Worm (Caenorhabditis elegans) whole organism, L1 larva: ENCODE measurements around the gene asp-4.

Experiments used
- C34B4.2 ChIP-seq: sonication (generic microtip); optimal IDR thresholded peaks from 2 replicates; lab custom pipeline; 2017; ENCODE audit warnings: mild to moderate bottlenecking, missing genetic modification characterization, missing compliant biosample characterization
- F16B12.6 ChIP-seq: fragments of 150-350 bp; optimal IDR thresholded peaks from 2 replicates; lab custom pipeline; 2014; ENCODE audit warnings: missing biosample characterization, missing genetic modification characterization
- aha-1 ChIP-seq: fragments of 150-350 bp; optimal IDR thresholded peaks from 2 replicates; lab custom pipeline; 2014; ENCODE audit warnings: missing biosample characterization, missing genetic modification characterization
- ama-1 ChIP-seq: fragments of 150-350 bp; optimal IDR thresholded peaks from 2 replicates; lab custom pipeline; 2014
- blmp-1 ChIP-seq: fragments of 150-350 bp; optimal IDR thresholded peaks from 2 replicates; lab custom pipeline; 2014; ENCODE audit warnings: missing biosample characterization, missing genetic modification characterization
- ceh-63 ChIP-seq: fragments of 200-800 bp; sonication (Bioruptor generic); optimal IDR thresholded peaks from 2 replicates; lab custom pipeline; 2018; ENCODE audit warnings: mild to moderate bottlenecking, missing genetic modification characterization, missing compliant biosample characterization
- ceh-88 ChIP-seq: fragments of 200-800 bp; sonication (Bioruptor generic); IDR thresholded peaks from 2 replicates; pipeline ENCODE4 v1.3.6; 2022; ENCODE audit warnings: missing genetic modification characterization, missing compliant biosample characterization
- dpl-1 ChIP-seq, 3 experiments: fragments of 150-350 bp in 2 of 3; sonication (generic microtip) in 1 of 3; optimal IDR thresholded peaks; 2 replicates each; lab custom pipeline; 2014 to 2017; ENCODE audit warnings: missing biosample characterization in 3 of 3, missing genetic modification characterization in 3 of 3, missing genetic modification reagents in 3 of 3
- dsc-1 ChIP-seq: sonication (generic microtip); optimal IDR thresholded peaks from 2 replicates; lab custom pipeline; 2016; ENCODE audit warnings: mild to moderate bottlenecking, missing genetic modification characterization, missing compliant biosample characterization
- elt-2 ChIP-seq: sonication (generic microtip); optimal IDR thresholded peaks from 2 replicates; lab custom pipeline; 2016; ENCODE audit warnings: missing genetic modification characterization, mild to moderate bottlenecking, inconsistent platforms, missing compliant biosample characterization, missing genetic modification reagents
- elt-3 ChIP-seq, 6 experiments: fragments of 150-350 bp in 1 of 6; sonication (generic microtip); optimal IDR thresholded peaks; 2 replicates each; lab custom pipeline; 2017 to 2018; ENCODE audit warnings: missing biosample characterization in 6 of 6, missing genetic modification characterization in 6 of 6, inconsistent platforms in 1 of 6
- fkh-4 ChIP-seq: sonication (generic microtip); optimal IDR thresholded peaks from 2 replicates; lab custom pipeline; 2016; ENCODE audit warnings: missing compliant biosample characterization, missing genetic modification characterization, borderline replicate concordance
- fos-1 ChIP-seq: fragments of 150-350 bp; optimal IDR thresholded peaks from 2 replicates; lab custom pipeline; 2014; ENCODE audit warnings: missing biosample characterization, missing genetic modification characterization
- grh-1 ChIP-seq: fragments of 200-800 bp; sonication (Bioruptor generic); IDR thresholded peaks from 2 replicates; pipeline ENCODE4 v1.3.6; 2022; ENCODE audit warnings: missing genetic modification reagents, missing genetic modification characterization, missing compliant biosample characterization
- hlh-4 ChIP-seq: sonication (generic microtip); optimal IDR thresholded peaks from 2 replicates; lab custom pipeline; 2016; ENCODE audit warnings: mild to moderate bottlenecking, missing genetic modification characterization, missing compliant biosample characterization
- hpl-2 ChIP-seq: fragments of 150-350 bp; optimal IDR thresholded peaks from 2 replicates; lab custom pipeline; 2014; ENCODE audit warnings: missing biosample characterization, missing genetic modification reagents, missing genetic modification characterization
- irx-1 ChIP-seq: sonication (generic microtip); optimal IDR thresholded peaks from 2 replicates; lab custom pipeline; 2016; ENCODE audit warnings: missing genetic modification characterization, missing compliant biosample characterization
- jun-1 ChIP-seq: fragments of 150-350 bp; optimal IDR thresholded peaks from 2 replicates; lab custom pipeline; 2014; ENCODE audit warnings: missing biosample characterization, missing genetic modification reagents, missing genetic modification characterization
- lin-13 ChIP-seq: fragments of 150-350 bp; optimal IDR thresholded peaks from 2 replicates; lab custom pipeline; 2014; ENCODE audit warnings: missing biosample characterization, missing genetic modification reagents, missing genetic modification characterization
- lin-14 ChIP-seq: fragments of 200-800 bp; sonication (Bioruptor generic); optimal IDR thresholded peaks from 2 replicates; lab custom pipeline; 2018; ENCODE audit warnings: mild to moderate bottlenecking, missing genetic modification characterization, moderate library complexity, missing compliant biosample characterization
- lin-35 ChIP-seq, 2 experiments: fragments of 150-350 bp; optimal IDR thresholded peaks; 2 replicates each; lab custom pipeline; 2014; ENCODE audit warnings: missing biosample characterization in 2 of 2, missing genetic modification characterization in 2 of 2, missing genetic modification reagents in 2 of 2
- lir-3 ChIP-seq: sonication (generic microtip); optimal IDR thresholded peaks from 2 replicates; lab custom pipeline; 2016; ENCODE audit warnings: mild to moderate bottlenecking, missing genetic modification characterization, moderate library complexity, missing compliant biosample characterization; ENCODE audit not compliant: poor library complexity
- mab-9 ChIP-seq: fragments of 200-800 bp; sonication (Bioruptor generic); IDR thresholded peaks from 2 replicates; pipeline ENCODE4 v1.3.6; 2022; ENCODE audit warnings: missing genetic modification reagents, missing genetic modification characterization, missing compliant biosample characterization
- mdl-1 ChIP-seq, 2 experiments: fragments of 150-350 bp; optimal IDR thresholded peaks; 2 replicates each; lab custom pipeline; 2014 to 2017; ENCODE audit warnings: missing biosample characterization in 2 of 2, missing genetic modification characterization in 2 of 2, inconsistent platforms in 1 of 2
- mep-1 ChIP-seq: fragments of 150-350 bp; optimal IDR thresholded peaks from 2 replicates; lab custom pipeline; 2014; ENCODE audit warnings: missing biosample characterization, missing genetic modification characterization
- nhr-20 ChIP-seq: sonication (generic microtip); optimal IDR thresholded peaks from 2 replicates; lab custom pipeline; 2016; ENCODE audit warnings: mild to moderate bottlenecking, missing genetic modification characterization, missing compliant biosample characterization
- nhr-237 ChIP-seq: fragments of 150-350 bp; optimal IDR thresholded peaks from 2 replicates; lab custom pipeline; 2014; ENCODE audit warnings: missing biosample characterization, missing genetic modification characterization
- nhr-76 ChIP-seq: sonication (generic microtip); optimal IDR thresholded peaks from 2 replicates; lab custom pipeline; 2017; ENCODE audit warnings: missing biosample characterization, missing genetic modification characterization
- nhr-85 ChIP-seq: sonication (generic microtip); peaks from one replicate; lab custom pipeline; 2016; ENCODE audit warnings: missing genetic modification characterization, inconsistent platforms, missing compliant biosample characterization
- nhr-90 ChIP-seq: sonication (generic microtip); optimal IDR thresholded peaks from 2 replicates; lab custom pipeline; 2016; ENCODE audit warnings: mild to moderate bottlenecking, missing genetic modification characterization, missing compliant biosample characterization; ENCODE audit not compliant: poor library complexity
- pag-3 ChIP-seq: sonication (generic microtip); optimal IDR thresholded peaks from 2 replicates; lab custom pipeline; 2017; ENCODE audit warnings: missing genetic modification characterization, mild to moderate bottlenecking, missing compliant biosample characterization, antibody characterized with exemption, borderline replicate concordance; ENCODE audit not compliant: insufficient read depth
- pax-3 ChIP-seq: fragments of 200-800 bp; sonication (Bioruptor generic); optimal IDR thresholded peaks from 2 replicates; lab custom pipeline; 2018; ENCODE audit warnings: mild to moderate bottlenecking, missing genetic modification characterization, moderate library complexity, missing compliant biosample characterization
- pqm-1 ChIP-seq: sonication (generic microtip); optimal IDR thresholded peaks from 3 replicates; lab custom pipeline; 2017; ENCODE audit warnings: missing biosample characterization, missing genetic modification characterization
- rnt-1 ChIP-seq: sonication (generic microtip); optimal IDR thresholded peaks from 2 replicates; lab custom pipeline; 2016; ENCODE audit warnings: mild to moderate bottlenecking, missing genetic modification characterization, moderate library complexity, missing compliant biosample characterization
- snu-23 ChIP-seq: sonication (generic microtip); optimal IDR thresholded peaks from 2 replicates; lab custom pipeline; 2016; ENCODE audit warnings: missing genetic modification characterization, missing compliant biosample characterization
- tlp-1 ChIP-seq: fragments of 150-350 bp; optimal IDR thresholded peaks from 2 replicates; lab custom pipeline; 2014; ENCODE audit warnings: missing biosample characterization, missing genetic modification characterization
- unc-130 ChIP-seq: fragments of 150-350 bp; optimal IDR thresholded peaks from 2 replicates; lab custom pipeline; 2017; ENCODE audit warnings: missing biosample characterization, missing genetic modification characterization, inconsistent platforms
- unc-98 ChIP-seq: fragments of 200-800 bp; sonication (Bioruptor generic); IDR thresholded peaks from 2 replicates; pipeline ENCODE4 v1.3.6; 2022; ENCODE audit warnings: missing genetic modification characterization, missing compliant biosample characterization
- zag-1 ChIP-seq: fragments of 150-350 bp; optimal IDR thresholded peaks from 2 replicates; lab custom pipeline; 2014; ENCODE audit warnings: missing biosample characterization, missing genetic modification characterization
- ztf-4 ChIP-seq: fragments of 150-350 bp; optimal IDR thresholded peaks from 2 replicates; lab custom pipeline; 2014; ENCODE audit warnings: missing biosample characterization, missing genetic modification characterization

asp-4 gene

ce11 chrX:13221357-13221756, at the start of gene asp-4:
Gene asp-4, minus strand, starts transcription at chrX:13221462.
- TF ChIP-seq dsc-1 (tag; lab: Kevin White, UChicago), result no peak
- TF ChIP-seq mdl-1 (tag; optimal IDR thresholded peaks at IDR 0.05; lab: Kevin White, UChicago), result no peak
- no peak for TF ChIP-seq hpl-2 (GFP tag; lab: Kevin White, UChicago)
- no peak for TF ChIP-seq ztf-4 (tag; lab: Kevin White, UChicago)
- no peak for TF ChIP-seq pqm-1 (tag; lab: Kevin White, UChicago)
- no peak for TF ChIP-seq zag-1
- no peak for TF ChIP-seq snu-23
- TF ChIP-seq F16B12.6 (tag; lab: Kevin White, UChicago), result no peak
- no peak for TF ChIP-seq pag-3 (tag; lab: Kevin White, UChicago)
- TF ChIP-seq nhr-90, result no peak
- no peak for TF ChIP-seq unc-130 (tag; lab: Kevin White, UChicago)
- peak; percentile 40 for TF ChIP-seq blmp-1 (tag; lab: Kevin White, UChicago)
- TF ChIP-seq rnt-1, result no peak
- no peak for TF ChIP-seq ceh-88
- no peak for TF ChIP-seq nhr-76 (tag; lab: Kevin White, UChicago)
- TF ChIP-seq ama-1, result no peak
- peak; percentile 39 for TF ChIP-seq lin-14 (GFP tag; lab: Kevin White, UChicago)
- no peak for TF ChIP-seq jun-1
- TF ChIP-seq nhr-85 (tag; lab: Kevin White, UChicago), result peak; percentile 69
- no peak for TF ChIP-seq fos-1
- no peak for TF ChIP-seq tlp-1 (tag; lab: Kevin White, UChicago)
- no peak for TF ChIP-seq nhr-237
- TF ChIP-seq aha-1 (tag; lab: Kevin White, UChicago), result no peak
- no peak for TF ChIP-seq ceh-63 (GFP tag; lab: Kevin White, UChicago)
- TF ChIP-seq mep-1, result peak; percentile 37
- no peak for TF ChIP-seq grh-1 (GFP tag; lab: Robert Waterston, UW)
- TF ChIP-seq fkh-4 (tag; lab: Kevin White, UChicago), result no peak
- no peak for TF ChIP-seq unc-98 (GFP tag; lab: Robert Waterston, UW)
- TF ChIP-seq lir-3, result no peak
- 0 out of 2 replicates have a peak, but pooled peaks have one; percentile 14 for TF ChIP-seq mab-9 (GFP tag; lab: Robert Waterston, UW)
- no peak for TF ChIP-seq elt-2 (tag; lab: Kevin White, UChicago)
- TF ChIP-seq, all 84 proteins: peak for 5

- TF ChIP-seq nhr-90, result no peak
- TF ChIP-seq blmp-1 (tag; lab: Kevin White, UChicago), result peak; percentile 31
- TF ChIP-seq fos-1, result no peak
Measured at ce11 chrX:13269586-13269985, 48.3 kb upstream of the asp-4 start, which contains the start of gene cyp-14A2. Gene cyp-14A2, minus strand, starts transcription at chrX:13269686.

- TF ChIP-seq pax-3 (tag; lab: Kevin White, UChicago) (no peak), tlp-1 (tag; lab: Kevin White, UChicago) (no peak), F16B12.6 (tag; lab: Kevin White, UChicago) (no peak), lin-13 (GFP tag; lab: Kevin White, UChicago) (no peak), dpl-1 (GFP tag; optimal IDR thresholded peaks at IDR 0.05; lab: Kevin White, UChicago) (no peak), nhr-85 (tag; lab: Kevin White, UChicago) (peak; percentile 45), C34B4.2 (tag; lab: Kevin White, UChicago) (no peak), lin-35 (GFP tag; optimal IDR thresholded peaks at IDR 0.05; lab: Kevin White, UChicago) (no peak), hlh-4 (tag; lab: Kevin White, UChicago) (no peak), nhr-20 (tag; lab: Kevin White, UChicago) (peak; percentile 43), irx-1 (no peak), elt-3 (tag; optimal IDR thresholded peaks at IDR 0.05; lab: Kevin White, UChicago) (peak in 3 of 6 experiments; percentile 35 to 56 (median 48))
- TF ChIP-seq, all 84 proteins: peak for 3
Measured at ce11 chrX:13267230-13267629, 46.0 kb upstream of the asp-4 start, which contains the start of gene cyp-14A1. Gene cyp-14A1, minus strand, starts transcription at chrX:13267355.
